Worm (Caenorhabditis elegans) whole organism, early embryonic: ENCODE results near the gene Y97E10AR.6.

ENCODE experiments used
- B0310.2 ChIP-seq: sonication (generic microtip); optimal IDR thresholded peaks from 2 replicates; lab custom pipeline; 2016; ENCODE audit warnings: mild to moderate bottlenecking, missing genetic modification characterization, missing compliant biosample characterization
- aly-1 ChIP-seq: sonication (generic microtip); optimal IDR thresholded peaks from 2 replicates; lab custom pipeline; 2016; ENCODE audit warnings: missing genetic modification characterization, missing compliant biosample characterization
- ama-1 ChIP-seq: fragments of 150-350 bp; optimal IDR thresholded peaks from 2 replicates; lab custom pipeline; 2014
- ceh-13 ChIP-seq: fragments of 200-800 bp; sonication (Bioruptor generic); optimal IDR thresholded peaks from 2 replicates; lab custom pipeline; 2018; ENCODE audit warnings: mild to moderate bottlenecking, missing genetic modification characterization, missing compliant biosample characterization
- ceh-36 ChIP-seq: sonication (generic microtip); optimal IDR thresholded peaks from 2 replicates; lab custom pipeline; 2016; ENCODE audit warnings: missing genetic modification characterization, inconsistent platforms, missing compliant biosample characterization
- ets-7 ChIP-seq: sonication (generic microtip); optimal IDR thresholded peaks from 2 replicates; lab custom pipeline; 2016; ENCODE audit warnings: missing genotype, missing genetic modification characterization, missing compliant biosample characterization
- flt-1 ChIP-seq: fragments of 200-800 bp; sonication (Bioruptor generic); IDR thresholded peaks from 2 replicates; pipeline ENCODE4 v1.3.6; 2022; ENCODE audit warnings: missing genetic modification characterization, missing compliant biosample characterization
- hmg-4 ChIP-seq: fragments of 200-800 bp; sonication (Bioruptor generic); optimal IDR thresholded peaks from 2 replicates; lab custom pipeline; 2018; ENCODE audit warnings: mild to moderate bottlenecking, missing genetic modification characterization, missing compliant biosample characterization
- hnd-1 ChIP-seq: sonication (generic microtip); optimal IDR thresholded peaks from 2 replicates; lab custom pipeline; 2016; ENCODE audit warnings: missing genetic modification characterization, missing compliant biosample characterization
- pes-1 ChIP-seq: fragments of 200-800 bp; sonication (Bioruptor generic); IDR thresholded peaks from 2 replicates; pipeline ENCODE4 v1.3.6; 2022; ENCODE audit warnings: missing genetic modification reagents, missing genetic modification characterization, missing compliant biosample characterization
- scrt-1 ChIP-seq: fragments of 200-800 bp; sonication (Bioruptor generic); IDR thresholded peaks from 2 replicates; pipeline ENCODE4 v1.3.6; 2022; ENCODE audit warnings: missing genetic modification characterization, missing compliant biosample characterization
- tbx-37 ChIP-seq: fragments of 200-800 bp; sonication (Bioruptor generic); conservative IDR thresholded peaks from 2 replicates; pipeline ENCODE4 v1.3.6; 2022; ENCODE audit warnings: missing genetic modification reagents, missing genetic modification characterization, missing compliant biosample characterization
- tra-4 ChIP-seq: sonication (generic microtip); optimal IDR thresholded peaks from 2 replicates; lab custom pipeline; 2017; ENCODE audit warnings: missing genetic modification characterization, missing compliant biosample characterization

DNA sequence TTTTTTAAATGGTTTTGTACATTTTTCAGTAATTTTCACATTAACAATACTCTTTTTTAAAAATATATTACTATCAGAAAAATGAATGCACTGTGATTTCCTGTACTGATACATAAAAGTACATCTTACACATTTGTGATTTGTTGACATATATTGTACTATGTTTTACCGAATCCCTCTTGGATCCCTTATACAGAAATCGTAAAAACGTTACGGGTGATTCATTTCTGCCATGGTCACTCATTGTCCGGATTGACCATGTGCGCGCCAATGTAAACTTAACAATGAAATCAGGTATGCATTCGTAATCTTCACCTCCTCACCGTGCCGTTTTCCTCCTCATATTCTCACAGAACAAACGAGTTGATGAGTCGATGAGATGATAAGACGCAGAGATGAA is 40.4 kb upstream of the Y97E10AR.6 start, which contains the start of gene ZC513.2:
- TF ChIP-seq ama-1 (lab: Kevin White, UChicago) (no peak), hnd-1 (tag; lab: Kevin White, UChicago) (no peak), tra-4 (tag; lab: Kevin White, UChicago) (no peak), pes-1 (GFP tag; lab: Robert Waterston, UW) (no peak), ceh-13 (no peak), ets-7 (tag; lab: Kevin White, UChicago) (no peak), ceh-36 (no peak), flt-1 (no peak), scrt-1 (GFP tag; lab: Robert Waterston, UW) (no peak), hmg-4 (GFP tag; lab: Kevin White, UChicago) (no peak), aly-1 (tag; lab: Kevin White, UChicago) (no peak), tbx-37 (GFP tag; lab: Robert Waterston, UW) (no peak), B0310.2 (tag; lab: Kevin White, UChicago) (no peak)
